Worm (Caenorhabditis elegans): Measurements from ENCODE around the gene ced-11.

DNA sequence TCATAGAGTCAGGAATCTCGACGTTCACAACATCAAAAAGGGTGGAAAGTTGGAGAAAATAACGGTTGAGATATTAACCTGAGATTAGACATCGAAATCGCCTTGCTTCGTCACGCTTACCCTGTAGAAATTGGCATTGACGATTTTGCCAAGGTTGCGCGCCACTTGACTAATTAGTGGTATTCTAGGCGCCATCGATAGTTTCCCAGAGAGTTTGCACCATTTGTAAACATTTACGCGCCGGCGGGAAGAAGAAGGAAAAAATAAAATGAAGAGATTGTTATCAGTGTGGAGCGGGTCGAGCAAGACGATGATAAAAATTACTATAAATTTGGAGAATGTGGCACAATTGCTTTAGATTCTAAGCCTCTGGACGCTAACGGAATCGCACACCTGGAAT is 9.1 kb upstream of the ced-11 start:
- TF ChIP-seq ztf-29 (GFP tag; IDR thresholded peaks at IDR 0.05) = no peak
- no peak for TF ChIP-seq flt-1 (GFP tag; IDR thresholded peaks at IDR 0.05)
- TF ChIP-seq ztf-23 (GFP tag; IDR thresholded peaks at IDR 0.05) = no peak
- no peak for TF ChIP-seq tab-1 (GFP tag; IDR thresholded peaks at IDR 0.05)
- no peak for TF ChIP-seq ref-1 (GFP tag; conservative IDR thresholded peaks at IDR 0.05)
